Fruit fly (Drosophila melanogaster): ENCODE measurements around the gene mmd.

- TF ChIP-seq CG1620 (GFP tag; optimal IDR thresholded peaks at IDR 0.05) (no peak), CG33017 (tag; optimal IDR thresholded peaks at IDR 0.05) (no peak), cic (GFP tag; optimal IDR thresholded peaks at IDR 0.05) (no peak), Mnt (GFP tag; optimal IDR thresholded peaks at IDR 0.05) (peak; percentile 2)
Observed at dm6 chrX:15992527-15992897, 19.6 kb upstream of the mmd start.

Data from whole organism, adult.